Fruit fly (Drosophila melanogaster): ENCODE measurements around the gene CG11109.

dm6 chr3L:22891009-22891408 is 19.0 kb downstream of the CG11109 start:
- TF ChIP-seq fd85E (GFP tag; optimal IDR thresholded peaks at IDR 0.05) (no peak), CG6792 (GFP tag; optimal IDR thresholded peaks at IDR 0.05) (no peak), CG4318 (GFP tag; optimal IDR thresholded peaks at IDR 0.05) (no peak), Ets96B (tag; optimal IDR thresholded peaks at IDR 0.05) (no peak), CG10669 (GFP tag; optimal IDR thresholded peaks at IDR 0.05) (no peak), CG32006 (GFP tag; optimal IDR thresholded peaks at IDR 0.05) (no peak), Hr4 (GFP tag; optimal IDR thresholded peaks at IDR 0.05) (no peak), Smox (GFP tag; optimal IDR thresholded peaks at IDR 0.05) (no peak), pdm3 (GFP tag; optimal IDR thresholded peaks at IDR 0.05) (no peak), Blimp-1 (GFP tag; optimal IDR thresholded peaks at IDR 0.05) (no peak), Gug (GFP tag; IDR thresholded peaks at IDR 0.05) (no peak), CG11762 (GFP tag; optimal IDR thresholded peaks at IDR 0.05; ENCODE audit: insufficient read depth) (no peak), OdsH (GFP tag; optimal IDR thresholded peaks at IDR 0.05) (no peak)
